Worm (Caenorhabditis elegans) whole organism, L1 larva: ENCODE results near the gene his-59.

Experiments used
- ama-1 ChIP-seq: fragments of 150-350 bp; optimal IDR thresholded peaks from 2 replicates; lab custom pipeline; 2014
- ceh-82 ChIP-seq, 3 experiments: fragments of 150-350 bp in 1 of 3; sonication (generic microtip) in 2 of 3; optimal IDR thresholded peaks; 2 replicates each; lab custom pipeline; 2014 to 2017; ENCODE audit warnings: missing biosample characterization in 3 of 3, missing genetic modification characterization in 3 of 3
- dpl-1 ChIP-seq, 3 experiments: fragments of 150-350 bp in 2 of 3; sonication (generic microtip) in 1 of 3; optimal IDR thresholded peaks; 2 replicates each; lab custom pipeline; 2014 to 2017; ENCODE audit warnings: missing biosample characterization in 3 of 3, missing genetic modification characterization in 3 of 3, missing genetic modification reagents in 3 of 3
- ets-5 ChIP-seq: fragments of 200-800 bp; sonication (Bioruptor generic); IDR thresholded peaks from 2 replicates; pipeline ENCODE4 v1.3.6; 2022; ENCODE audit warnings: missing genetic modification characterization, missing compliant biosample characterization
- nhr-76 ChIP-seq: sonication (generic microtip); optimal IDR thresholded peaks from 2 replicates; lab custom pipeline; 2017; ENCODE audit warnings: missing biosample characterization, missing genetic modification characterization
- nhr-77 ChIP-seq: fragments of 150-350 bp; optimal IDR thresholded peaks from 2 replicates; lab custom pipeline; 2014; ENCODE audit warnings: missing biosample characterization, missing genetic modification characterization
- pag-3 ChIP-seq: sonication (generic microtip); optimal IDR thresholded peaks from 2 replicates; lab custom pipeline; 2017; ENCODE audit warnings: missing genetic modification characterization, mild to moderate bottlenecking, missing compliant biosample characterization, antibody characterized with exemption, borderline replicate concordance; ENCODE audit not compliant: insufficient read depth
- ztf-11 ChIP-seq, 2 experiments: sonication (generic microtip); optimal IDR thresholded peaks; 2 replicates each; lab custom pipeline; 2016 to 2017; ENCODE audit warnings: missing genetic modification characterization in 2 of 2, missing biosample characterization in 1 of 2, missing compliant biosample characterization in 1 of 2

DNA sequence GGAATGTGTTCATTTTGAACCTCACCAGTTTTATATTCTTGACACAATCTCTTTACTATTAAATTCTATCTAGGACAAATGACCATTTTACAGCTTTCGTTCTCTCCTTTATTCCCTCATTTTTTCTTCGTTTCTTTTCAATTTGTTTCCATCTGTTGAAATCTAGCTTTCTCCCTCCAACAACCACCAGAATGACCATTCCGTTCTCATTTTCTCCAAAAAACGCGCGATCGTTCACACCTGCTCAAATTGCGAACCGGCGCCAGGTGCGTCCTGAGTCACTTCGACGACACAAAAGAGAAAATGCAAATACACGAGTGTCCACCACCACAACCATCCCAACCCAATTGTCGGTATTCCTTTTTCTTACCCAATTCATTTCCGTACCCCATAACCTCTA lies 31.8 kb upstream of the his-59 start, which contains the start of gene F13B6.1:
- TF ChIP-seq nhr-76 = no peak
- no peak for TF ChIP-seq ets-5 (GFP tag; lab: Robert Waterston, UW)
- no peak for TF ChIP-seq ztf-11 (tag; optimal IDR thresholded peaks at IDR 0.05; lab: Kevin White, UChicago)
- TF ChIP-seq pag-3 (tag; lab: Kevin White, UChicago) = no peak
- TF ChIP-seq ama-1 = no peak
- TF ChIP-seq nhr-77 (tag; lab: Kevin White, UChicago) = no peak
- TF ChIP-seq ceh-82 (tag; optimal IDR thresholded peaks at IDR 0.05; lab: Kevin White, UChicago) = no peak
- no peak for TF ChIP-seq dpl-1 (GFP tag; optimal IDR thresholded peaks at IDR 0.05; lab: Kevin White, UChicago)
